Fruit fly (Drosophila melanogaster) whole organism, embryonic: ENCODE data around the gene IntS9.
A peak's percentile ranks its signal among the peaks of the same experiment; 100 is the strongest.

Experiments
- B-H2 ChIP-seq: fragments of 200-800 bp; sonication (Bioruptor generic); optimal IDR thresholded peaks from 2 replicates; lab custom pipeline; 2018; ENCODE audit warnings: missing biosample characterization, mild to moderate bottlenecking, missing genetic modification characterization
- CG12236 ChIP-seq: fragments of 200-800 bp; sonication (Bioruptor generic); optimal IDR thresholded peaks from 2 replicates; lab custom pipeline; 2016; ENCODE audit warnings: missing biosample characterization, missing genetic modification characterization
- CG12744 ChIP-seq: fragments of 200-800 bp; sonication (Bioruptor generic); optimal IDR thresholded peaks from 2 replicates; lab custom pipeline; 2016; ENCODE audit warnings: missing biosample characterization, missing genetic modification characterization
- CG1529 ChIP-seq: fragments of 200-800 bp; sonication (Bioruptor generic); optimal IDR thresholded peaks from 3 replicates; lab custom pipeline; 2018; ENCODE audit warnings: missing biosample characterization, missing genetic modification characterization
- CG17328 ChIP-seq: fragments of 200-800 bp; sonication (Bioruptor generic); IDR thresholded peaks from 2 replicates; pipeline ENCODE4 v1.3.6; 2022; ENCODE audit warnings: missing biosample characterization, missing genetic modification characterization
- CG17568 ChIP-seq: fragments of 200-800 bp; sonication (Bioruptor generic); optimal IDR thresholded peaks from 2 replicates; lab custom pipeline; 2018; ENCODE audit warnings: missing biosample characterization, mild to moderate bottlenecking, missing genetic modification characterization, moderate library complexity
- CG2129 ChIP-seq: fragments of 200-800 bp; sonication (Bioruptor generic); IDR thresholded peaks from 2 replicates; pipeline ENCODE4 v1.3.6; 2022; ENCODE audit warnings: missing biosample characterization, missing genetic modification characterization; ENCODE audit not compliant: partially characterized antibody
- CG32767 ChIP-seq: fragments of 200-800 bp; sonication (Bioruptor generic); IDR thresholded peaks from 2 replicates; pipeline ENCODE4 v1.3.6; 2022; ENCODE audit warnings: missing biosample characterization, missing genetic modification characterization
- CG3847 ChIP-seq: fragments of 200-800 bp; sonication (Bioruptor generic); IDR thresholded peaks from 2 replicates; pipeline ENCODE4 v1.3.6; 2022; ENCODE audit warnings: missing biosample characterization, missing genetic modification characterization
- CG4424 ChIP-seq: fragments of 200-800 bp; sonication (Bioruptor generic); optimal IDR thresholded peaks from 3 replicates; lab custom pipeline; 2016; ENCODE audit warnings: missing biosample characterization, missing genetic modification characterization
- CG6654 ChIP-seq: fragments of 200-800 bp; sonication (Bioruptor generic); optimal IDR thresholded peaks from 2 replicates; lab custom pipeline; 2017; ENCODE audit warnings: missing biosample characterization, mild to moderate bottlenecking, missing genetic modification characterization
- CG7745 ChIP-seq: fragments of 200-800 bp; sonication (Bioruptor generic); optimal IDR thresholded peaks from 2 replicates; lab custom pipeline; 2018; ENCODE audit warnings: missing biosample characterization, mild to moderate bottlenecking, missing genetic modification characterization, moderate library complexity
- CG9797 ChIP-seq: fragments of 200-800 bp; sonication (Bioruptor generic); optimal IDR thresholded peaks from 3 replicates; lab custom pipeline; 2018; ENCODE audit warnings: missing biosample characterization, mild to moderate bottlenecking, missing genetic modification characterization
- CG9817 ChIP-seq: fragments of 200-800 bp; sonication (Bioruptor generic); optimal IDR thresholded peaks from 2 replicates; lab custom pipeline; 2018; ENCODE audit warnings: missing biosample characterization, mild to moderate bottlenecking, missing genetic modification characterization, moderate library complexity
- Dbx ChIP-seq: fragments of 200-800 bp; sonication (Bioruptor generic); IDR thresholded peaks from 3 replicates; pipeline ENCODE4 v1.3.6; 2022; ENCODE audit warnings: missing biosample characterization, missing genetic modification characterization
- Dp ChIP-seq: fragments of 200-800 bp; sonication (Bioruptor generic); optimal IDR thresholded peaks from 2 replicates; lab custom pipeline; 2018; ENCODE audit warnings: missing biosample characterization, mild to moderate bottlenecking, missing genetic modification characterization, moderate library complexity
- E2f2 ChIP-seq: fragments of 200-800 bp; sonication (Bioruptor generic); IDR thresholded peaks from 2 replicates; pipeline ENCODE4 v1.3.6; 2022; ENCODE audit warnings: missing biosample characterization, missing genetic modification characterization
- HLH3B ChIP-seq: fragments of 200-800 bp; sonication (Bioruptor generic); IDR thresholded peaks from 2 replicates; pipeline ENCODE4 v1.3.6; 2022; ENCODE audit warnings: missing biosample characterization, missing genetic modification characterization
- Hr39 ChIP-seq: fragments of >200 bp; optimal IDR thresholded peaks from 2 replicates; lab custom pipeline; 2017
- Lhr ChIP-seq: fragments of 200-800 bp; sonication (Bioruptor generic); optimal IDR thresholded peaks from 3 replicates; lab custom pipeline; 2017; ENCODE audit warnings: mild to moderate bottlenecking, missing biosample characterization, missing genetic modification reagents, missing genetic modification characterization
- Lpt ChIP-seq: fragments of >200 bp; optimal IDR thresholded peaks from 2 replicates; lab custom pipeline; 2018; ENCODE audit warnings: missing biosample characterization, missing genetic modification characterization
- MTF-1 ChIP-seq: fragments of 200-800 bp; sonication (Bioruptor generic); optimal IDR thresholded peaks from 2 replicates; lab custom pipeline; 2018; ENCODE audit warnings: missing biosample characterization, mild to moderate bottlenecking, missing genetic modification characterization, borderline replicate concordance
- Myb ChIP-seq: fragments of 200-800 bp; sonication (Bioruptor generic); optimal IDR thresholded peaks from 2 replicates; lab custom pipeline; 2016; ENCODE audit warnings: missing biosample characterization, missing genetic modification characterization
- NFAT ChIP-seq: fragments of 200-800 bp; sonication (Bioruptor generic); IDR thresholded peaks from 2 replicates; pipeline ENCODE4 v1.3.6; 2022; ENCODE audit warnings: missing biosample characterization, missing genetic modification characterization
- Neu2 ChIP-seq: fragments of 200-800 bp; sonication (Bioruptor generic); optimal IDR thresholded peaks from 3 replicates; lab custom pipeline; 2016; ENCODE audit warnings: missing biosample characterization, missing genetic modification characterization, borderline replicate concordance
- Oli ChIP-seq: fragments of 200-800 bp; sonication (Bioruptor generic); optimal IDR thresholded peaks from 2 replicates; lab custom pipeline; 2018; ENCODE audit warnings: missing biosample characterization, mild to moderate bottlenecking, missing genetic modification characterization, moderate library complexity
- Sin3A ChIP-seq: fragments of >200 bp; optimal IDR thresholded peaks from 2 replicates; lab custom pipeline; 2018
- Usf ChIP-seq: fragments of 200-800 bp; sonication (Bioruptor generic); optimal IDR thresholded peaks from 2 replicates; lab custom pipeline; 2017; ENCODE audit warnings: missing genotype, missing biosample characterization, missing genetic modification characterization
- bbx ChIP-seq: fragments of 200-800 bp; sonication (Bioruptor generic); IDR thresholded peaks from 2 replicates; pipeline ENCODE4 v1.3.6; 2022; ENCODE audit warnings: missing biosample characterization, missing genetic modification characterization; ENCODE audit not compliant: partially characterized antibody
- btn ChIP-seq: fragments of 200-800 bp; sonication (Bioruptor generic); optimal IDR thresholded peaks from 2 replicates; lab custom pipeline; 2016; ENCODE audit warnings: missing biosample characterization, missing genetic modification characterization
- chn ChIP-seq: fragments of 200-800 bp; sonication (Bioruptor generic); optimal IDR thresholded peaks from 2 replicates; lab custom pipeline; 2016; ENCODE audit warnings: missing biosample characterization, missing genetic modification characterization
- dan ChIP-seq: fragments of 200-800 bp; sonication (Bioruptor generic); IDR thresholded peaks from 2 replicates; pipeline ENCODE4 v1.3.6; 2022; ENCODE audit warnings: missing biosample characterization, missing genetic modification characterization
- dpn ChIP-seq, 2 experiments: fragments of 200-800 bp; sonication (Bioruptor generic); optimal IDR thresholded peaks; 3 replicates each; lab custom pipeline; 2016; ENCODE audit warnings: missing biosample characterization in 2 of 2, missing genetic modification characterization in 2 of 2
- emc ChIP-seq: fragments of 200-800 bp; sonication (Bioruptor generic); optimal IDR thresholded peaks from 2 replicates; lab custom pipeline; 2016; ENCODE audit warnings: missing biosample characterization, missing genetic modification characterization
- eve ChIP-seq, 2 experiments: fragments of >200 bp; optimal IDR thresholded peaks; 2 replicates each; lab custom pipeline; 2017; ENCODE audit warnings: missing biosample characterization in 2 of 2, missing genetic modification characterization in 2 of 2
- gem ChIP-seq: fragments of 200-800 bp; sonication (Bioruptor generic); optimal IDR thresholded peaks from 2 replicates; lab custom pipeline; 2019; ENCODE audit warnings: missing biosample characterization, mild to moderate bottlenecking, missing genetic modification characterization, moderate library complexity
- grau ChIP-seq: fragments of 200-800 bp; optimal IDR thresholded peaks from 3 replicates; lab custom pipeline; 2019; ENCODE audit warnings: missing biosample characterization, mild to moderate bottlenecking, missing genetic modification characterization, moderate library complexity
- ind ChIP-seq: fragments of 200-800 bp; sonication (Bioruptor generic); optimal IDR thresholded peaks from 3 replicates; lab custom pipeline; 2016; ENCODE audit warnings: missing biosample characterization, missing genetic modification characterization
- mirr ChIP-seq: fragments of 200-800 bp; sonication (Bioruptor generic); optimal IDR thresholded peaks from 3 replicates; lab custom pipeline; 2018; ENCODE audit warnings: missing biosample characterization, mild to moderate bottlenecking, missing genetic modification characterization
- otp ChIP-seq: fragments of 200-800 bp; sonication (Bioruptor generic); IDR thresholded peaks from 3 replicates; pipeline ENCODE4, ENCODE4 v1.3.6; 2022; ENCODE audit warnings: missing biosample characterization, missing genetic modification characterization
- phol ChIP-seq: fragments of 200-800 bp; sonication (Bioruptor generic); optimal IDR thresholded peaks from 3 replicates; lab custom pipeline; 2018; ENCODE audit warnings: missing biosample characterization, mild to moderate bottlenecking, missing genetic modification characterization, moderate library complexity
- pzg ChIP-seq: fragments of 200-800 bp; sonication (Bioruptor generic); optimal IDR thresholded peaks from 3 replicates; lab custom pipeline; 2018; ENCODE audit warnings: missing biosample characterization, mild to moderate bottlenecking, missing genetic modification characterization, moderate library complexity
- ranshi ChIP-seq: fragments of 200-800 bp; sonication (Bioruptor generic); IDR thresholded peaks from 2 replicates; pipeline ENCODE4 v1.3.6; 2022; ENCODE audit warnings: missing biosample characterization, missing genetic modification characterization
- sc ChIP-seq, 3 experiments: fragments of >200 bp in 2 of 3; fragments of 200-800 bp in 1 of 3; sonication (Bioruptor generic) in 1 of 3; optimal IDR thresholded peaks; 2 replicates in 2 of 3; 3 replicates in 1 of 3; lab custom pipeline; 2017; ENCODE audit warnings: mild to moderate bottlenecking in 1 of 3, missing biosample characterization in 1 of 3, missing genetic modification characterization in 1 of 3, missing genetic modification reagents in 1 of 3
- sens-2 ChIP-seq: fragments of 200-800 bp; sonication (Bioruptor generic); IDR thresholded peaks from 2 replicates; pipeline ENCODE4 v1.3.6; 2022; ENCODE audit warnings: missing biosample characterization, missing genetic modification characterization
- sisA ChIP-seq: fragments of 200-800 bp; sonication (Bioruptor generic); IDR thresholded peaks from 2 replicates; pipeline ENCODE4 v1.3.6; 2022; ENCODE audit warnings: missing biosample characterization, missing genetic modification characterization
- slp2 ChIP-seq: fragments of 200-800 bp; sonication (Bioruptor generic); optimal IDR thresholded peaks from 2 replicates; lab custom pipeline; 2016; ENCODE audit warnings: missing biosample characterization, missing genetic modification characterization
- tll ChIP-seq, 2 experiments: fragments of 200-800 bp in 1 of 2; fragments of >200 bp in 1 of 2; sonication (Bioruptor generic) in 1 of 2; optimal IDR thresholded peaks; 2 replicates each; lab custom pipeline; 2017 to 2019; ENCODE audit warnings: missing biosample characterization in 2 of 2, missing genetic modification characterization in 2 of 2, mild to moderate bottlenecking in 1 of 2, moderate library complexity in 1 of 2
- tx ChIP-seq: fragments of 200-800 bp; sonication (Bioruptor generic); optimal IDR thresholded peaks from 2 replicates; lab custom pipeline; 2016; ENCODE audit warnings: missing biosample characterization, missing genetic modification characterization
- vvl ChIP-seq: fragments of 200-800 bp; sonication (Bioruptor generic); IDR thresholded peaks from 2 replicates; pipeline ENCODE4 v1.3.6; 2022; ENCODE audit warnings: missing biosample characterization, missing genetic modification characterization

Gene IntS9

DNA sequence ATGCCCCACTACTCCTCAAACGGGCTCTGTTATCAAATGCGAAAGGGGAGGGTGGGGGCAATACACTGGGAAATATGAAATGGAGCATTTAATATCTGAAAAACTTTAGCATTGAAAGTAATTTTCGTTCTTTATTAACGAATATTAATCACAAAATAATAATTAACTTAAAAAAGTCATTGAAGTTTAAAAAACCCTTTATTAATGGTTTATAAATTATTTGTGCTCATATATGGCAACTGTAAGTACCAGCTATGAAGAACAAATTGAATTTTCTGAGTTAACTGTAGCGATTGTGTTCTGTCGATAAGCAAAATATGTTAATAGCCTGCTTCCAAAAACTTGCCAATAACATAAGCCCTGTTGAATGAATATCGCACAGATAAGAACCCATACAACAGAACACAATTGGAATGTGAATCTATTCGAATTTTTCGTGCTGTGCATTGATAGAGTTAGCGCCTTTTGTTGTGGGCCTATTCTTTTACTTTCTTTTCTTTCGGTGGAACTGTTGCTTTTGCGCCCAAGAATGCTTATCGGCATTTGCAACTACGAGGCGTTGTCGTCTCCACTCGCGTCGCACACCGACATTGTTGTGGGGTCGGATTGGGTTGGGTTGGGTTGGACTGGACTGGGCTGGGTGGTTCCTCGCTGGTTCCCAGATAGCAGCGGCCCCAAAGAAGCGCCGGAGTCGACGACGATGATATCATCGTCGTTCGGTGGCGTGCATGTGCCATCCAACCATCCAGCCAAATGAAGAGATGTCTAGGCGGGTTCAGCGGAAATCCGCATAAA lies 44.4 kb downstream of the IntS9 start (continued):
- TF ChIP-seq phol (no peak), bbx (no peak), ranshi (GFP tag; lab: Robert Waterston, UW) (no peak), sens-2 (no peak), CG4424 (GFP tag; lab: Kevin White, UChicago) (peak; percentile 55), HLH3B (GFP tag; lab: Robert Waterston, UW) (no peak), grau (tag; lab: Kevin White, UChicago) (peak; percentile 81), CG2129 (no peak), dan (GFP tag; lab: Robert Waterston, UW) (no peak), Sin3A (no peak), eve (GFP tag; optimal IDR thresholded peaks at IDR 0.05; lab: Kevin White, UChicago) (peak in 1 of 2 experiments; percentile 87), CG17568 (GFP tag; lab: Kevin White, UChicago) (no peak), CG1529 (GFP tag; lab: Kevin White, UChicago) (peak; percentile 28), Dbx (GFP tag; lab: Robert Waterston, UW) (no peak), Oli (no peak), CG7745 (tag; lab: Kevin White, UChicago) (no peak), mirr (no peak), CG32767 (no peak), emc (no peak), CG6654 (GFP tag; lab: Kevin White, UChicago) (peak; percentile 6), Usf (GFP tag; lab: Kevin White, UChicago) (peak; percentile 21), CG9817 (no peak), B-H2 (GFP tag; lab: Kevin White, UChicago) (no peak), Lpt (no peak), ind (GFP tag; lab: Kevin White, UChicago) (peak; percentile 40), otp (GFP tag; lab: Robert Waterston, UW) (no peak), gem (tag; lab: Kevin White, UChicago) (no peak), dpn (GFP tag; optimal IDR thresholded peaks at IDR 0.05; lab: Kevin White, UChicago) (peak; percentile 22 to 33), Neu2 (GFP tag; lab: Kevin White, UChicago) (no peak), Dp (GFP tag; lab: Kevin White, UChicago) (no peak), Lhr (GFP tag; lab: Kevin White, UChicago) (no peak), slp2 (GFP tag; lab: Kevin White, UChicago) (no peak), pzg (GFP tag; lab: Kevin White, UChicago) (no peak), sc (optimal IDR thresholded peaks at IDR 0.05; lab: Kevin White, UChicago) (no peak), sc (GFP tag; optimal IDR thresholded peaks at IDR 0.05; lab: Kevin White, UChicago) (peak; percentile 66), vvl (GFP tag; lab: Robert Waterston, UW) (no peak), CG12236 (no peak), btn (GFP tag; lab: Kevin White, UChicago) (no peak), CG9797 (GFP tag; lab: Kevin White, UChicago) (no peak), MTF-1 (GFP tag; lab: Kevin White, UChicago) (no peak), tx (GFP tag; lab: Kevin White, UChicago) (no peak), tll (GFP tag; optimal IDR thresholded peaks at IDR 0.05; lab: Kevin White, UChicago) (no peak), chn (no peak), CG3847 (0 out of 2 replicates have a peak, but pooled peaks have one; percentile 10), Hr39 (lab: Kevin White, UChicago) (no peak), CG12744 (GFP tag; lab: Kevin White, UChicago) (no peak), Myb (GFP tag; lab: Kevin White, UChicago) (peak; percentile 22), E2f2 (GFP tag; lab: Robert Waterston, UW) (no peak; the same call in 1 of the 2 replicates), CG17328 (no peak), sisA (GFP tag; lab: Robert Waterston, UW) (peak; percentile 20; the same call in 1 of the 2 replicates), NFAT (GFP tag; lab: Robert Waterston, UW) (no peak)
